Worm (Caenorhabditis elegans) whole organism, L1 larva: ENCODE measurements around the gene emb-5.
A peak's percentile ranks its signal among the peaks of the same experiment; 100 is the strongest.

Source experiments
- C04F5.9 ChIP-seq: sonication (generic microtip); optimal IDR thresholded peaks from 2 replicates; lab custom pipeline; 2016; ENCODE audit warnings: missing genetic modification characterization, missing compliant biosample characterization
- Y116A8C.19 ChIP-seq: sonication (generic microtip); optimal IDR thresholded peaks from 2 replicates; lab custom pipeline; 2016; ENCODE audit warnings: missing compliant biosample characterization, missing genetic modification characterization, borderline replicate concordance
- fkh-10 ChIP-seq: sonication (generic microtip); optimal IDR thresholded peaks from 2 replicates; lab custom pipeline; 2017; ENCODE audit warnings: missing biosample characterization, missing genetic modification reagents, missing genetic modification characterization
- lin-35 ChIP-seq, 2 experiments: fragments of 150-350 bp; optimal IDR thresholded peaks; 2 replicates each; lab custom pipeline; 2014; ENCODE audit warnings: missing biosample characterization in 2 of 2, missing genetic modification characterization in 2 of 2, missing genetic modification reagents in 2 of 2
- pag-3 ChIP-seq: sonication (generic microtip); optimal IDR thresholded peaks from 2 replicates; lab custom pipeline; 2017; ENCODE audit warnings: missing genetic modification characterization, mild to moderate bottlenecking, missing compliant biosample characterization, antibody characterized with exemption, borderline replicate concordance; ENCODE audit not compliant: insufficient read depth
- skn-1 ChIP-seq: fragments of 150-350 bp; optimal IDR thresholded peaks from 2 replicates; lab custom pipeline; 2014; ENCODE audit warnings: missing biosample characterization, missing genetic modification characterization

DNA sequence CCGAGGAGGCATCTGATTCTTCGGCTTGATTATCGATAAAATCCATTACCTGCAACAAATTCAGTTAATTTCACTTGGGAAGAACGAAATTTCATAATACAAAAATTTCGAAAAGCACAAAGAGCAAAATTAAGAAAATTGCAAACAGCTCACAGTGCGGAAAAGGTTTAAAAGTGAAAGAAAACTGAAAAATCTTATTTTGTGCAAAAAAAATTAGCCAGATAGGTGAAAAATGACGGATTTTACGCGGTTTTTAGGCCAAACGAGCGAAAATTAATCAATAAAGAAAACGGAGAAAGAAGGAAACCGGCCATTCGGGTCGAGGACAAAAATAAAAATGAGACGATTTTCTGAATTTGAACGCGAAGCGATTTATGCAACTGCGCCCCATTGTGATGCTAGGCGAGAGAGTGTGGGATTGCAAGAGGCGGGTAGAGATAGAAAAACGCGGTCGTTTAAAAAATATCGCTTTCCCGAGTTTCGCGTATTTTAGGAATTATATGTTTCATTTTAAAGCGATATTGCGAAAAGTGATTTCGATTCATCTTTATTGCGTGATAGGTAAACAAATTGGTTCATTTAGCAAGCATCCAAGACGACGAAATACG lies at the start of gene emb-5:
- TF ChIP-seq lin-35 (GFP tag; optimal IDR thresholded peaks at IDR 0.05; lab: Kevin White, UChicago) (peak; percentile 96 to 98), pag-3 (tag; lab: Kevin White, UChicago) (no peak), C04F5.9 (tag; lab: Kevin White, UChicago) (peak; percentile 65), Y116A8C.19 (tag; lab: Kevin White, UChicago) (no peak), fkh-10 (GFP tag; lab: Kevin White, UChicago) (no peak), skn-1 (tag; lab: Kevin White, UChicago) (peak; percentile 71)
